Worm (Caenorhabditis elegans): Measurements from ENCODE around the gene K10G6.5.

ce11 chrII:3984242-3984641 lies 2.8 kb upstream of the K10G6.5 start:
- TF ChIP-seq ztf-11 (tag; optimal IDR thresholded peaks at IDR 0.05) (no peak), sea-2 (GFP tag; optimal IDR thresholded peaks at IDR 0.05) (no peak), mdl-1 (tag; optimal IDR thresholded peaks at IDR 0.05) (no peak), snpc-4 (tag; optimal IDR thresholded peaks at IDR 0.05) (no peak)
